In genomic region chrX:6985182-6985851, dm6 we compare ENCODE assay signal across 2 fruit fly cellular contexts.
TF ChIP-seq lines count a peak whose summit lies in the region.

No protein-coding gene starts in this region.

TF ChIP-seq in whole organism, embryonic, 481 proteins besides CTCF, POLR2A, EP300 and RAD21 (continued from another document and continues in another):
- TF ChIP-seq CG6683 (GFP tag; optimal IDR thresholded peaks at IDR 0.05; lab: Kevin White, UChicago) (peak; percentile 45), Bgb (GFP tag; IDR thresholded peaks at IDR 0.05; lab: Robert Waterston, UW; ENCODE audit: partially characterized antibody) (peak; percentile 54; the same call in 1 of the 2 replicates), Max (GFP tag; optimal IDR thresholded peaks at IDR 0.05; lab: Kevin White, UChicago) (peak; percentile 38), odd (GFP tag; optimal IDR thresholded peaks at IDR 0.05; lab: Kevin White, UChicago) (peak; percentile 38), CG9437 (GFP tag; optimal IDR thresholded peaks at IDR 0.05; lab: Kevin White, UChicago) (peak; percentile 63), Hr3 (GFP tag; optimal IDR thresholded peaks at IDR 0.05; lab: Kevin White, UChicago) (peak; percentile 79), CG18619 (GFP tag; optimal IDR thresholded peaks at IDR 0.05; lab: Kevin White, UChicago) (peak; percentile 50), CG9932 (GFP tag; IDR thresholded peaks at IDR 0.05; lab: Robert Waterston, UW) (peak; percentile 42), CG9215 (GFP tag; IDR thresholded peaks at IDR 0.05; lab: Robert Waterston, UW) (peak; percentile 44; the same call in 1 of the 2 replicates), CG4730 (GFP tag; IDR thresholded peaks at IDR 0.05; lab: Robert Waterston, UW) (peak; percentile 71), sd (tag; optimal IDR thresholded peaks at IDR 0.05; lab: Kevin White, UChicago) (peak; percentile 63), Dbx (GFP tag; IDR thresholded peaks at IDR 0.05; lab: Robert Waterston, UW) (no peak), CG3163 (GFP tag; optimal IDR thresholded peaks at IDR 0.05; lab: Kevin White, UChicago) (peak; percentile 53), Xrp1 (GFP tag; IDR thresholded peaks at IDR 0.05; lab: Robert Waterston, UW) (peak; percentile 89), CG8359 (GFP tag; optimal IDR thresholded peaks at IDR 0.05; lab: Kevin White, UChicago; ENCODE audit: borderline replicate concordance) (peak; percentile 41), CG10543 (GFP tag; optimal IDR thresholded peaks at IDR 0.05; lab: Kevin White, UChicago) (no peak), kay (GFP tag; optimal IDR thresholded peaks at IDR 0.05; lab: Kevin White, UChicago) (peak; percentile 56), CG12071 (GFP tag; optimal IDR thresholded peaks at IDR 0.05; lab: Kevin White, UChicago) (no peak), trh (GFP tag; optimal IDR thresholded peaks at IDR 0.05; lab: Kevin White, UChicago) (peak; percentile 21), CG17612 (GFP tag; IDR thresholded peaks at IDR 0.05; lab: Robert Waterston, UW) (no peak), CG8924 (tag; optimal IDR thresholded peaks at IDR 0.05; lab: Kevin White, UChicago) (peak; percentile 89), ro (GFP tag; IDR thresholded peaks at IDR 0.05; lab: Robert Waterston, UW) (peak; percentile 41), CG6854 (GFP tag; optimal IDR thresholded peaks at IDR 0.05; lab: Kevin White, UChicago) (peak; percentile 10), CG17802 (tag; optimal IDR thresholded peaks at IDR 0.05; lab: Kevin White, UChicago) (peak; percentile 50), Myb (GFP tag; optimal IDR thresholded peaks at IDR 0.05; lab: Kevin White, UChicago) (peak; percentile 42), CG42726 (GFP tag; IDR thresholded peaks at IDR 0.05; lab: Robert Waterston, UW; ENCODE audit: partially characterized antibody) (no peak), Abd-B (GFP tag; optimal IDR thresholded peaks at IDR 0.05; lab: Kevin White, UChicago) (peak; percentile 62), ci (GFP tag; IDR thresholded peaks at IDR 0.05; lab: Robert Waterston, UW) (peak; percentile 87), oc (tag; optimal IDR thresholded peaks at IDR 0.05; lab: Kevin White, UChicago) (peak; percentile 73), CG4328 (GFP tag; optimal IDR thresholded peaks at IDR 0.05; lab: Kevin White, UChicago) (no peak), Nf-YA (GFP tag; IDR thresholded peaks at IDR 0.05; lab: Robert Waterston, UW) (no peak), Aef1 (GFP tag; IDR thresholded peaks at IDR 0.05; lab: Robert Waterston, UW) (peak; percentile 24; the same call in 1 of the 3 replicates), dati (GFP tag; IDR thresholded peaks at IDR 0.05; lab: Robert Waterston, UW) (no peak), CG11504 (tag; optimal IDR thresholded peaks at IDR 0.05; lab: Kevin White, UChicago) (peak; percentile 79), CG6175 (GFP tag; IDR thresholded peaks at IDR 0.05; lab: Robert Waterston, UW) (0 out of 3 replicates have a peak, but pooled peaks have one; percentile 23), hb (GFP tag; IDR thresholded peaks at IDR 0.05; lab: Robert Waterston, UW; ENCODE audit: partially characterized antibody) (peak; percentile 62; the same call in 2 of the 3 replicates), CG5953 (GFP tag; IDR thresholded peaks at IDR 0.05; lab: Robert Waterston, UW) (peak; percentile 36; the same call in 1 of the 2 replicates), cas (GFP tag; IDR thresholded peaks at IDR 0.05; lab: Robert Waterston, UW) (no peak), crol (GFP tag; IDR thresholded peaks at IDR 0.05; lab: Robert Waterston, UW) (0 out of 2 replicates have a peak, but pooled peaks have one; percentile 34), CG10209 (GFP tag; optimal IDR thresholded peaks at IDR 0.05; lab: Kevin White, UChicago) (peak; percentile 72), nau (GFP tag; optimal IDR thresholded peaks at IDR 0.05; lab: Kevin White, UChicago) (peak; percentile 52), amos (GFP tag; IDR thresholded peaks at IDR 0.05; lab: Robert Waterston, UW; ENCODE audit: partially characterized antibody) (peak; percentile 53; the same call in 1 of the 2 replicates), fd102C (GFP tag; optimal IDR thresholded peaks at IDR 0.05; lab: Kevin White, UChicago) (no peak), CG9876 (GFP tag; optimal IDR thresholded peaks at IDR 0.05; lab: Kevin White, UChicago) (peak; percentile 60), CG12769 (tag; optimal IDR thresholded peaks at IDR 0.05; lab: Kevin White, UChicago) (peak; percentile 58), bsh (GFP tag; optimal IDR thresholded peaks at IDR 0.05; lab: Kevin White, UChicago) (peak; percentile 81 to 94), phol (tag; optimal IDR thresholded peaks at IDR 0.05; lab: Kevin White, UChicago) (peak; percentile 81), Bteb2 (GFP tag; optimal IDR thresholded peaks at IDR 0.05; lab: Kevin White, UChicago) (peak; percentile 67), CG11723 (GFP tag; optimal IDR thresholded peaks at IDR 0.05; lab: Kevin White, UChicago) (peak; percentile 52), CG14441 (GFP tag; IDR thresholded peaks at IDR 0.05; lab: Robert Waterston, UW) (no peak), CG6272 (GFP tag; IDR thresholded peaks at IDR 0.05; lab: Robert Waterston, UW) (peak; percentile 39; the same call in 1 of the 2 replicates), az2 (GFP tag; optimal IDR thresholded peaks at IDR 0.05; lab: Kevin White, UChicago) (peak; percentile 87), CG10267 (tag; optimal IDR thresholded peaks at IDR 0.05; lab: Kevin White, UChicago) (peak; percentile 83), NC2α (GFP tag; optimal IDR thresholded peaks at IDR 0.05; lab: Kevin White, UChicago) (peak; percentile 43), fu2 (GFP tag; optimal IDR thresholded peaks at IDR 0.05; lab: Kevin White, UChicago) (peak; percentile 44), en (GFP tag; optimal IDR thresholded peaks at IDR 0.05; lab: Kevin White, UChicago) (peak; percentile 60), Gug (GFP tag; IDR thresholded peaks at IDR 0.05; lab: Robert Waterston, UW) (peak; percentile 43; the same call in 1 of the 4 replicates), gcm2 (GFP tag; optimal IDR thresholded peaks at IDR 0.05; lab: Kevin White, UChicago) (peak; percentile 57), ken (GFP tag; IDR thresholded peaks at IDR 0.05; lab: Robert Waterston, UW) (0 out of 3 replicates have a peak, but pooled peaks have one; percentile 63), scrt (GFP tag; optimal IDR thresholded peaks at IDR 0.05; lab: Kevin White, UChicago) (peak; percentile 89), tll (GFP tag; optimal IDR thresholded peaks at IDR 0.05; lab: Kevin White, UChicago) (no peak), Ravus (GFP tag; IDR thresholded peaks at IDR 0.05; lab: Robert Waterston, UW) (peak; percentile 15), Deaf1 (tag; optimal IDR thresholded peaks at IDR 0.05; lab: Kevin White, UChicago) (peak; percentile 48)

TF ChIP-seq in whole organism, prepupa, 60 proteins besides CTCF, POLR2A, EP300 and RAD21 (continued from another document):
- TF ChIP-seq CG10631 (GFP tag; optimal IDR thresholded peaks at IDR 0.05; lab: Kevin White, UChicago) (peak; percentile 91), Gug (GFP tag; IDR thresholded peaks at IDR 0.05; lab: Robert Waterston, UW) (peak; percentile 58), achi (GFP tag; optimal IDR thresholded peaks at IDR 0.05; lab: Kevin White, UChicago) (peak; percentile 89), Smox (GFP tag; optimal IDR thresholded peaks at IDR 0.05; lab: Kevin White, UChicago) (peak; percentile 94), esn (GFP tag; optimal IDR thresholded peaks at IDR 0.05; lab: Kevin White, UChicago) (peak; percentile 97), CG6276 (GFP tag; optimal IDR thresholded peaks at IDR 0.05; lab: Kevin White, UChicago) (peak; percentile 76), Eip75B (GFP tag; optimal IDR thresholded peaks at IDR 0.05; lab: Kevin White, UChicago) (peak; percentile 93), Ets21C (GFP tag; optimal IDR thresholded peaks at IDR 0.05; lab: Kevin White, UChicago) (peak; percentile 91), ss (GFP tag; optimal IDR thresholded peaks at IDR 0.05; lab: Kevin White, UChicago) (peak; percentile 86 to 87)
